Fruit fly (Drosophila melanogaster): ENCODE data around the gene CG1116.

CG1116 gene

dm6 chr3R:5256462-5257146 is 37.1 kb downstream of the CG1116 start, which contains the start of the genes Enoph and Hph (continued):
- TF ChIP-seq CG2199 (GFP tag; IDR thresholded peaks at IDR 0.05) = no peak
- TF ChIP-seq Xbp1 (GFP tag; optimal IDR thresholded peaks at IDR 0.05) = peak; percentile 69
- TF ChIP-seq eve (GFP tag; optimal IDR thresholded peaks at IDR 0.05) = no peak
- peak; percentile 34 for TF ChIP-seq pum (GFP tag; optimal IDR thresholded peaks at IDR 0.05)
- peak; percentile 56 for TF ChIP-seq dmrt11E (tag; optimal IDR thresholded peaks at IDR 0.05)
- TF ChIP-seq ash1 (GFP tag; optimal IDR thresholded peaks at IDR 0.05) = no peak
- TF ChIP-seq Mrtf (GFP tag; IDR thresholded peaks at IDR 0.05) = 0 out of 3 replicates have a peak, but pooled peaks have one; percentile 28
- TF ChIP-seq CG12155 (GFP tag; optimal IDR thresholded peaks at IDR 0.05) = peak; percentile 71
- no peak for TF ChIP-seq salm (tag; optimal IDR thresholded peaks at IDR 0.05)
- TF ChIP-seq Spps (tag; optimal IDR thresholded peaks at IDR 0.05) = peak; percentile 7
- TF ChIP-seq Sry-δ (GFP tag; optimal IDR thresholded peaks at IDR 0.05) = peak; percentile 97
- no peak for TF ChIP-seq fd64A (GFP tag; optimal IDR thresholded peaks at IDR 0.05)
- peak; percentile 15 for TF ChIP-seq Mes4 (GFP tag; optimal IDR thresholded peaks at IDR 0.05)
- no peak for TF ChIP-seq Neu2 (GFP tag; optimal IDR thresholded peaks at IDR 0.05; ENCODE audit: borderline replicate concordance)
- TF ChIP-seq slou (GFP tag; optimal IDR thresholded peaks at IDR 0.05) = peak; percentile 54
- peak; percentile 45 for TF ChIP-seq twi (tag; optimal IDR thresholded peaks at IDR 0.05)
- TF ChIP-seq BEAF-32 (GFP tag; optimal IDR thresholded peaks at IDR 0.05) = peak; percentile 89
- peak; percentile 94 for TF ChIP-seq CG15514 (GFP tag; optimal IDR thresholded peaks at IDR 0.05)
- TF ChIP-seq ase (GFP tag; IDR thresholded peaks at IDR 0.05) = 0 out of 3 replicates have a peak, but pooled peaks have one; percentile 45
- TF ChIP-seq trh (GFP tag; optimal IDR thresholded peaks at IDR 0.05) = peak; percentile 33
- no peak for TF ChIP-seq kah (GFP tag; optimal IDR thresholded peaks at IDR 0.05)
- TF ChIP-seq ro (GFP tag; IDR thresholded peaks at IDR 0.05) = no peak
- peak; percentile 53; the same call in 1 of the 2 replicates for TF ChIP-seq Drgx (GFP tag; IDR thresholded peaks at IDR 0.05)
- TF ChIP-seq Bdp1 (GFP tag; optimal IDR thresholded peaks at IDR 0.05) = no peak
- no peak for TF ChIP-seq CG4360 (GFP tag; IDR thresholded peaks at IDR 0.05)
- TF ChIP-seq Hey (tag; optimal IDR thresholded peaks at IDR 0.05) = no peak
- peak; percentile 61 for TF ChIP-seq Meics (GFP tag; optimal IDR thresholded peaks at IDR 0.05)
- peak; percentile 57 for TF ChIP-seq CG12942 (GFP tag; optimal IDR thresholded peaks at IDR 0.05)
- no peak for TF ChIP-seq Hand (GFP tag; optimal IDR thresholded peaks at IDR 0.05)
- peak; percentile 24 to 63 for TF ChIP-seq Pdp1 (GFP tag; optimal IDR thresholded peaks at IDR 0.05)
- peak; percentile 61 for TF ChIP-seq dmrt99B (tag; optimal IDR thresholded peaks at IDR 0.05)
- peak; percentile 41 for TF ChIP-seq Fer3 (tag; optimal IDR thresholded peaks at IDR 0.05)
- no peak for TF ChIP-seq CG1832 (GFP tag; optimal IDR thresholded peaks at IDR 0.05)
- peak; percentile 67 for TF ChIP-seq pzg (GFP tag; optimal IDR thresholded peaks at IDR 0.05)
- peak; percentile 76 for TF ChIP-seq gem (tag; optimal IDR thresholded peaks at IDR 0.05)
- TF ChIP-seq CG17359 (tag; optimal IDR thresholded peaks at IDR 0.05) = peak; percentile 58
- TF ChIP-seq Eip74EF (GFP tag; optimal IDR thresholded peaks at IDR 0.05) = no peak
- TF ChIP-seq Bteb2 (GFP tag; optimal IDR thresholded peaks at IDR 0.05) = peak; percentile 20
- peak; percentile 86 for TF ChIP-seq ssp (GFP tag; IDR thresholded peaks at IDR 0.05)
- TF ChIP-seq luna (GFP tag; optimal IDR thresholded peaks at IDR 0.05) = no peak
- peak; percentile 35 for TF ChIP-seq bab2 (GFP tag; optimal IDR thresholded peaks at IDR 0.05)
- peak; percentile 51 for TF ChIP-seq CG7786 (GFP tag; optimal IDR thresholded peaks at IDR 0.05)
- no peak for TF ChIP-seq CG14014 (GFP tag; IDR thresholded peaks at IDR 0.05)
- no peak for TF ChIP-seq org-1 (GFP tag; optimal IDR thresholded peaks at IDR 0.05)
- TF ChIP-seq CG7271 (tag; optimal IDR thresholded peaks at IDR 0.05) = no peak
- peak; percentile 46; the same call in 1 of the 2 replicates for TF ChIP-seq Oaz (GFP tag; IDR thresholded peaks at IDR 0.05)
- peak; percentile 52 for TF ChIP-seq CG13894 (tag; optimal IDR thresholded peaks at IDR 0.05)
- no peak for TF ChIP-seq CG8478 (optimal IDR thresholded peaks at IDR 0.05)
- TF ChIP-seq CG1603 (tag; optimal IDR thresholded peaks at IDR 0.05) = peak; percentile 36
